Fruit fly (Drosophila melanogaster): ENCODE data around the gene rux.

DNA sequence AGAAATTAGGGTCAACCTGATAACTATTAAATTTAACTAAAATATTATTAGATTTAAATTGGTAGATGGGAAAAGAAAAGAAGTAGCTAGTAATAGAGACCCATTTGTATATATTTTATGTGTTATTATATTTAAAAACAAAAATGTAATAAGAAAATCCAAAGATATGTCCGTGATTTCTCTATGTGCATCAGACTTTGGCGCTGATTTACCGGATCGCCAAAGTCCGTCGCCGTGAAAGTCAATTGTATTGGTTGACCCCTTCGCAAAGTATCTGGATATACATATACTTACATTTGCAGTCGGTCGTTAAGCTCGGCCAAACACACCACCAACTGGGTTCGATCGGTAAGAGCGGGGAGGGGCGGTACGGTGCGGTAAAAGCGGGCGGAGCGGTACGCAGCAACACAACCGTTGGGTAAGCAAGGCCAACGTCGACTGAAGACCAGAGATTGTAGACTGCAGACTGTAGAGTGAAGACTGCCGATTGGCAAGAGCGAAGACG, 39.5 kb upstream of the rux start:
- TF ChIP-seq Dfd (GFP tag; optimal IDR thresholded peaks at IDR 0.05) (no peak), rgr (GFP tag; optimal IDR thresholded peaks at IDR 0.05) (peak; percentile 40), Vsx2 (GFP tag; optimal IDR thresholded peaks at IDR 0.05; ENCODE audit: partially characterized antibody) (no peak), Myc (optimal IDR thresholded peaks at IDR 0.05) (no peak), Abd-B (GFP tag; optimal IDR thresholded peaks at IDR 0.05) (no peak)

All from whole organism, wandering third instar larva.